Worm (Caenorhabditis elegans): ENCODE measurements around the gene Y8A9A.2.

ce11 chrII:3788356-3788962 is 7.0 kb upstream of the Y8A9A.2 start:
- no peak for TF ChIP-seq pha-4 (tag; optimal IDR thresholded peaks at IDR 0.05)
- TF ChIP-seq pqm-1 (tag; optimal IDR thresholded peaks at IDR 0.05): no peak
- no peak for TF ChIP-seq C38D4.7 (GFP tag; optimal IDR thresholded peaks at IDR 0.05)
- TF ChIP-seq sox-4 (tag; optimal IDR thresholded peaks at IDR 0.05): no peak
- no peak for TF ChIP-seq rnt-1 (tag; optimal IDR thresholded peaks at IDR 0.05)
- no peak for TF ChIP-seq fkh-10 (GFP tag; optimal IDR thresholded peaks at IDR 0.05)
- TF ChIP-seq pag-3 (tag; optimal IDR thresholded peaks at IDR 0.05; ENCODE audit: borderline replicate concordance): no peak
- TF ChIP-seq nfya-1 (tag; optimal IDR thresholded peaks at IDR 0.05): no peak
- TF ChIP-seq elt-2 (tag; optimal IDR thresholded peaks at IDR 0.05): no peak
